Fruit fly (Drosophila melanogaster) whole organism, embryonic: ENCODE results near the gene Urm1.

ENCODE experiments used
- Adf1 ChIP-seq: fragments of 200-800 bp; sonication (Bioruptor generic); IDR thresholded peaks from 2 replicates; pipeline ENCODE4 v1.3.6; 2022; ENCODE audit warnings: missing biosample characterization, missing genetic modification characterization
- CG11093 ChIP-seq: fragments of 200-800 bp; sonication (Bioruptor generic); IDR thresholded peaks from 3 replicates; pipeline ENCODE4 v1.3.6; 2022; ENCODE audit warnings: missing biosample characterization, missing genetic modification characterization
- CG1233 ChIP-seq: fragments of 200-800 bp; sonication (Bioruptor generic); optimal IDR thresholded peaks from 4 replicates; lab custom pipeline; 2018; ENCODE audit warnings: missing biosample characterization, mild to moderate bottlenecking, missing genetic modification characterization
- CG12659 ChIP-seq: fragments of 200-800 bp; sonication (Bioruptor generic); optimal IDR thresholded peaks from 3 replicates; lab custom pipeline; 2017; ENCODE audit warnings: mild to moderate bottlenecking, missing biosample characterization, missing genetic modification reagents, missing genetic modification characterization
- CG14710 ChIP-seq: fragments of 200-800 bp; sonication (Bioruptor generic); optimal IDR thresholded peaks from 3 replicates; lab custom pipeline; 2019; ENCODE audit warnings: missing biosample characterization, mild to moderate bottlenecking, missing genetic modification characterization, moderate library complexity
- CG15011 ChIP-seq: fragments of 200-800 bp; sonication (Bioruptor generic); optimal IDR thresholded peaks from 3 replicates; lab custom pipeline; 2018; ENCODE audit warnings: missing biosample characterization, mild to moderate bottlenecking, missing genetic modification characterization
- CG1603 ChIP-seq: fragments of 200-800 bp; sonication (Bioruptor generic); optimal IDR thresholded peaks from 2 replicates; lab custom pipeline; 2019; ENCODE audit warnings: missing biosample characterization, mild to moderate bottlenecking, missing genetic modification characterization, moderate library complexity
- CG17186 ChIP-seq: fragments of 200-800 bp; sonication (Bioruptor generic); optimal IDR thresholded peaks from 3 replicates; lab custom pipeline; 2017; ENCODE audit warnings: missing biosample characterization, missing genetic modification reagents, missing genetic modification characterization
- CG17912 ChIP-seq: fragments of 200-800 bp; sonication (Bioruptor generic); optimal IDR thresholded peaks from 2 replicates; lab custom pipeline; 2018; ENCODE audit warnings: missing biosample characterization, mild to moderate bottlenecking, missing genetic modification characterization
- CG34422 ChIP-seq: fragments of 200-800 bp; sonication (Bioruptor generic); IDR thresholded peaks from 3 replicates; pipeline ENCODE4 v1.3.6; 2022; ENCODE audit warnings: missing biosample characterization, missing genetic modification characterization
- CG4424 ChIP-seq: fragments of 200-800 bp; sonication (Bioruptor generic); optimal IDR thresholded peaks from 3 replicates; lab custom pipeline; 2016; ENCODE audit warnings: missing biosample characterization, missing genetic modification characterization
- CG6689 ChIP-seq: fragments of 200-800 bp; sonication (Bioruptor generic); IDR thresholded peaks from 2 replicates; pipeline ENCODE4 v1.3.6; 2022; ENCODE audit warnings: missing biosample characterization, missing genetic modification characterization
- CG7357 ChIP-seq: fragments of 200-800 bp; sonication (Bioruptor generic); IDR thresholded peaks from 3 replicates; pipeline ENCODE4 v1.3.6; 2022; ENCODE audit warnings: missing biosample characterization, missing genetic modification characterization
- CG8281 ChIP-seq: fragments of 200-800 bp; sonication (Bioruptor generic); optimal IDR thresholded peaks from 2 replicates; lab custom pipeline; 2018; ENCODE audit warnings: missing biosample characterization, mild to moderate bottlenecking, missing genetic modification characterization, moderate library complexity
- CG9797 ChIP-seq: fragments of 200-800 bp; sonication (Bioruptor generic); optimal IDR thresholded peaks from 3 replicates; lab custom pipeline; 2018; ENCODE audit warnings: missing biosample characterization, mild to moderate bottlenecking, missing genetic modification characterization
- CG9817 ChIP-seq: fragments of 200-800 bp; sonication (Bioruptor generic); optimal IDR thresholded peaks from 2 replicates; lab custom pipeline; 2018; ENCODE audit warnings: missing biosample characterization, mild to moderate bottlenecking, missing genetic modification characterization, moderate library complexity
- Deaf1 ChIP-seq: fragments of 200-800 bp; optimal IDR thresholded peaks from 3 replicates; lab custom pipeline; 2019; ENCODE audit warnings: missing biosample characterization, mild to moderate bottlenecking, missing genetic modification characterization, moderate library complexity
- Dp ChIP-seq: fragments of 200-800 bp; sonication (Bioruptor generic); optimal IDR thresholded peaks from 2 replicates; lab custom pipeline; 2018; ENCODE audit warnings: missing biosample characterization, mild to moderate bottlenecking, missing genetic modification characterization, moderate library complexity
- Ets65A ChIP-seq: fragments of 200-800 bp; sonication (Bioruptor generic); peaks from one replicate; lab custom pipeline; 2016; ENCODE audit warnings: missing biosample characterization, missing genetic modification characterization
- Ets97D ChIP-seq: fragments of 200-800 bp; sonication (Bioruptor generic); optimal IDR thresholded peaks from 3 replicates; lab custom pipeline; 2016; ENCODE audit warnings: missing biosample characterization, missing genetic modification characterization
- Fer3 ChIP-seq: fragments of 200-800 bp; sonication (Bioruptor generic); optimal IDR thresholded peaks from 2 replicates; lab custom pipeline; 2018; ENCODE audit warnings: missing biosample characterization, mild to moderate bottlenecking, missing genetic modification characterization, moderate library complexity
- HLHmδ ChIP-seq: fragments of 200-800 bp; sonication (Bioruptor generic); optimal IDR thresholded peaks from 2 replicates; lab custom pipeline; 2018; ENCODE audit warnings: missing biosample characterization, mild to moderate bottlenecking, missing genetic modification characterization, moderate library complexity
- Hmr ChIP-seq: fragments of 200-800 bp; sonication (Bioruptor generic); optimal IDR thresholded peaks from 3 replicates; lab custom pipeline; 2017; ENCODE audit warnings: mild to moderate bottlenecking, missing biosample characterization, missing genetic modification reagents, missing genetic modification characterization
- Lhr ChIP-seq: fragments of 200-800 bp; sonication (Bioruptor generic); optimal IDR thresholded peaks from 3 replicates; lab custom pipeline; 2017; ENCODE audit warnings: mild to moderate bottlenecking, missing biosample characterization, missing genetic modification reagents, missing genetic modification characterization
- MBD-R2 ChIP-seq: fragments of 200-800 bp; sonication (Bioruptor generic); IDR thresholded peaks from 2 replicates; pipeline ENCODE4 v1.3.6; 2022; ENCODE audit warnings: missing biosample characterization, missing genetic modification characterization
- MESR4 ChIP-seq: fragments of 200-800 bp; sonication (Bioruptor generic); optimal IDR thresholded peaks from 2 replicates; lab custom pipeline; 2018; ENCODE audit warnings: missing biosample characterization, mild to moderate bottlenecking, missing genetic modification characterization, moderate library complexity
- MTF-1 ChIP-seq: fragments of 200-800 bp; sonication (Bioruptor generic); optimal IDR thresholded peaks from 2 replicates; lab custom pipeline; 2018; ENCODE audit warnings: missing biosample characterization, mild to moderate bottlenecking, missing genetic modification characterization, borderline replicate concordance
- Med ChIP-seq: fragments of 200-800 bp; sonication (Bioruptor generic); peaks from one replicate; lab custom pipeline; 2016; ENCODE audit warnings: missing biosample characterization, missing genetic modification characterization, mild to moderate bottlenecking, inconsistent platforms, moderate library complexity
- Myb ChIP-seq: fragments of 200-800 bp; sonication (Bioruptor generic); optimal IDR thresholded peaks from 2 replicates; lab custom pipeline; 2016; ENCODE audit warnings: missing biosample characterization, missing genetic modification characterization
- Opbp ChIP-seq: fragments of 200-800 bp; sonication (Bioruptor generic); IDR thresholded peaks from 3 replicates; pipeline ENCODE4 v1.3.6; 2022; ENCODE audit warnings: missing biosample characterization, missing genetic modification characterization; ENCODE audit not compliant: partially characterized antibody
- PHDP ChIP-seq: fragments of 200-800 bp; sonication (Bioruptor generic); optimal IDR thresholded peaks from 3 replicates; lab custom pipeline; 2018; ENCODE audit warnings: missing biosample characterization, mild to moderate bottlenecking, missing genetic modification characterization, moderate library complexity
- Pdp1 ChIP-seq, 2 experiments: fragments of 200-800 bp; sonication (Bioruptor generic); optimal IDR thresholded peaks; 3 replicates each; lab custom pipeline; 2016; ENCODE audit warnings: missing biosample characterization in 2 of 2, missing genetic modification characterization in 2 of 2, mild to moderate bottlenecking in 1 of 2, moderate library complexity in 1 of 2
- Rfx ChIP-seq: fragments of 200-800 bp; sonication (Bioruptor generic); IDR thresholded peaks from 2 replicates; pipeline ENCODE4 v1.3.6; 2022; ENCODE audit warnings: missing biosample characterization, missing genetic modification characterization
- ac ChIP-seq: fragments of 200-800 bp; sonication (Bioruptor generic); optimal IDR thresholded peaks from 3 replicates; lab custom pipeline; 2017; ENCODE audit warnings: missing biosample characterization, mild to moderate bottlenecking, missing genetic modification characterization
- caup ChIP-seq: fragments of 200-800 bp; sonication (Bioruptor generic); optimal IDR thresholded peaks from 3 replicates; lab custom pipeline; 2017; ENCODE audit warnings: missing biosample characterization, mild to moderate bottlenecking, missing genetic modification characterization, moderate library complexity; ENCODE audit not compliant: severe bottlenecking
- chinmo ChIP-seq: fragments of 200-800 bp; sonication (Bioruptor generic); IDR thresholded peaks from 4 replicates; pipeline ENCODE4 v1.3.6; 2022; ENCODE audit warnings: missing biosample characterization, missing genetic modification characterization; ENCODE audit not compliant: partially characterized antibody
- ci ChIP-seq: fragments of 200-800 bp; sonication (Bioruptor generic); IDR thresholded peaks from 3 replicates; pipeline ENCODE4 v1.3.6; 2022; ENCODE audit warnings: missing biosample characterization, missing genetic modification characterization
- exex ChIP-seq: fragments of 200-800 bp; sonication (Bioruptor generic); optimal IDR thresholded peaks from 4 replicates; lab custom pipeline; 2018; ENCODE audit warnings: missing biosample characterization, mild to moderate bottlenecking, missing genetic modification characterization, moderate library complexity
- gfzf ChIP-seq: fragments of 200-800 bp; sonication (Bioruptor generic); optimal IDR thresholded peaks from 2 replicates; lab custom pipeline; 2016; ENCODE audit warnings: missing biosample characterization, mild to moderate bottlenecking, missing genetic modification characterization, moderate library complexity
- gsb ChIP-seq: fragments of 200-800 bp; sonication (Bioruptor generic); IDR thresholded peaks from 2 replicates; pipeline ENCODE4 v1.3.6; 2022; ENCODE audit warnings: missing biosample characterization, missing genetic modification characterization
- nau ChIP-seq: fragments of 200-800 bp; sonication (Bioruptor generic); optimal IDR thresholded peaks from 3 replicates; lab custom pipeline; 2017; ENCODE audit warnings: missing biosample characterization, mild to moderate bottlenecking, missing genetic modification characterization, missing genetic modification reagents
- onecut ChIP-seq: fragments of 200-800 bp; sonication (Bioruptor generic); IDR thresholded peaks from 2 replicates; pipeline ENCODE4 v1.3.6; 2022; ENCODE audit warnings: missing biosample characterization, missing genetic modification characterization
- pnt ChIP-seq: fragments of 200-800 bp; sonication (Bioruptor generic); optimal IDR thresholded peaks from 3 replicates; lab custom pipeline; 2016; ENCODE audit warnings: missing biosample characterization, missing genetic modification characterization
- pzg ChIP-seq: fragments of 200-800 bp; sonication (Bioruptor generic); optimal IDR thresholded peaks from 3 replicates; lab custom pipeline; 2018; ENCODE audit warnings: missing biosample characterization, mild to moderate bottlenecking, missing genetic modification characterization, moderate library complexity
- sisA ChIP-seq: fragments of 200-800 bp; sonication (Bioruptor generic); IDR thresholded peaks from 2 replicates; pipeline ENCODE4 v1.3.6; 2022; ENCODE audit warnings: missing biosample characterization, missing genetic modification characterization
- slbo ChIP-seq: fragments of 200-800 bp; sonication (Bioruptor generic); IDR thresholded peaks from 2 replicates; pipeline ENCODE4 v1.3.6; 2022; ENCODE audit warnings: missing biosample characterization, missing genetic modification characterization
- stc ChIP-seq: fragments of 200-800 bp; sonication (Bioruptor generic); IDR thresholded peaks from 2 replicates; pipeline ENCODE4 v1.3.6; 2022; ENCODE audit warnings: missing biosample characterization, missing genetic modification characterization
- stwl ChIP-seq: fragments of 200-800 bp; sonication (Bioruptor generic); optimal IDR thresholded peaks from 3 replicates; lab custom pipeline; 2018; ENCODE audit warnings: missing biosample characterization, mild to moderate bottlenecking, missing genetic modification characterization, moderate library complexity
- vvl ChIP-seq: fragments of 200-800 bp; sonication (Bioruptor generic); IDR thresholded peaks from 2 replicates; pipeline ENCODE4 v1.3.6; 2022; ENCODE audit warnings: missing biosample characterization, missing genetic modification characterization

Urm1 gene

DNA sequence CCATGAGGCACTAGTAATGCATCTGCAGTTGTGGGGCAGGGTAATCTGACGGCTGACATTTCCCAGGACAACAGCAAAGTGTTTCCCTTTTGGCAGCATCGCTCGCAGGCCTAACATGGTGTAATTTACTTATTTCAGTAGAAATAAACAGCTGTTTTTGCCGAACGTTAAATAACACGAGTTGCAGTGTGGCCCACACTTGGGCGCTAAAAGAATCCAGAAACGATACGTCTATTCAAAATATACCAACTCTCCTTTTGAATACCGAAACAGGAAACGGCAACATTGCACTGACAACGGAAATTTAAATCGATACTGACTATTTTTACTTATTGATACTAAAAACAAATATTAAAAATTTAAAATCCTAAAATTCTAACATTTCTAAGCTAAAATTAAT is 1.2 kb upstream of the Urm1 start, which contains the start of gene CG7506:
CG7506 (minus strand) TSS at position 182 of the 400 bp plus-strand sequence.
- no peak for TF ChIP-seq HLHmδ (GFP tag; lab: Kevin White, UChicago)
- TF ChIP-seq Ets97D (GFP tag; lab: Kevin White, UChicago): peak; percentile 96
- TF ChIP-seq chinmo (GFP tag; lab: Robert Waterston, UW): no peak
- peak; percentile 73 for TF ChIP-seq Med (GFP tag; lab: Kevin White, UChicago)
- no peak for TF ChIP-seq sisA
- TF ChIP-seq Rfx (GFP tag; lab: Robert Waterston, UW): peak; percentile 45; the same call in 1 of the 2 replicates
- no peak for TF ChIP-seq ac (GFP tag; lab: Kevin White, UChicago)
- TF ChIP-seq Hmr (GFP tag; lab: Kevin White, UChicago): peak; percentile 38
- peak; percentile 8 for TF ChIP-seq PHDP
- TF ChIP-seq MBD-R2 (GFP tag; lab: Robert Waterston, UW): peak; percentile 78
- TF ChIP-seq stc (GFP tag; lab: Robert Waterston, UW): peak; percentile 5; the same call in 1 of the 2 replicates
- TF ChIP-seq Lhr (GFP tag; lab: Kevin White, UChicago): peak; percentile 42
- TF ChIP-seq Myb (GFP tag; lab: Kevin White, UChicago): peak; percentile 95
- TF ChIP-seq caup: peak; percentile 1
- TF ChIP-seq CG1233: peak; percentile 18
- peak in 1 of 2 experiments; percentile 95 for TF ChIP-seq Pdp1 (GFP tag; optimal IDR thresholded peaks at IDR 0.05; lab: Kevin White, UChicago)
- TF ChIP-seq pzg (GFP tag; lab: Kevin White, UChicago): peak; percentile 68
- no peak for TF ChIP-seq Adf1 (GFP tag; lab: Robert Waterston, UW)
- TF ChIP-seq CG6689 (GFP tag; lab: Robert Waterston, UW): no peak
- TF ChIP-seq vvl: peak; percentile 17; the same call in 1 of the 2 replicates
- TF ChIP-seq CG9797 (GFP tag; lab: Kevin White, UChicago): peak; percentile 60
- peak; percentile 82 for TF ChIP-seq stwl
- no peak for TF ChIP-seq CG15011 (GFP tag; lab: Kevin White, UChicago)
- peak; percentile 12; the same call in 1 of the 2 replicates for TF ChIP-seq slbo
- TF ChIP-seq CG34422 (GFP tag; lab: Robert Waterston, UW): peak; percentile 39; the same call in 1 of the 3 replicates
- TF ChIP-seq nau (GFP tag; lab: Kevin White, UChicago): peak; percentile 7
- TF ChIP-seq CG11093: no peak
- TF ChIP-seq CG14710: peak; percentile 91
- TF ChIP-seq ci: peak; percentile 62; the same call in 2 of the 3 replicates
- peak; percentile 4 for TF ChIP-seq CG17186 (GFP tag; lab: Kevin White, UChicago)
- peak; percentile 3 for TF ChIP-seq CG9817
- TF ChIP-seq CG4424: peak; percentile 2
- TF ChIP-seq gfzf (GFP tag; lab: Kevin White, UChicago): peak; percentile 81
- TF ChIP-seq pnt (GFP tag; lab: Kevin White, UChicago): no peak
- peak; percentile 30 for TF ChIP-seq CG12659 (GFP tag; lab: Kevin White, UChicago)
- 0 out of 2 replicates have a peak, but pooled peaks have one; percentile 13 for TF ChIP-seq onecut (GFP tag; lab: Robert Waterston, UW)
- peak; percentile 39 for TF ChIP-seq MESR4 (GFP tag; lab: Kevin White, UChicago)
- TF ChIP-seq Dp (GFP tag; lab: Kevin White, UChicago): peak; percentile 56
- peak; percentile 8 for TF ChIP-seq CG17912 (GFP tag; lab: Kevin White, UChicago)
- TF ChIP-seq CG1603 (tag; lab: Kevin White, UChicago): peak; percentile 60
- TF ChIP-seq MTF-1 (GFP tag; lab: Kevin White, UChicago): peak; percentile 42
- TF ChIP-seq gsb (GFP tag; lab: Robert Waterston, UW): no peak
- TF ChIP-seq Opbp (GFP tag; lab: Robert Waterston, UW): 0 out of 3 replicates have a peak, but pooled peaks have one; percentile 35
- peak; percentile 2 for TF ChIP-seq Fer3 (tag; lab: Kevin White, UChicago)
- TF ChIP-seq exex (tag; lab: Kevin White, UChicago): no peak
- TF ChIP-seq Ets65A: peak; percentile 85
- no peak for TF ChIP-seq CG8281
- TF ChIP-seq Deaf1 (tag; lab: Kevin White, UChicago): peak; percentile 35
- no peak for TF ChIP-seq CG7357
